Fruit fly (Drosophila melanogaster): Measurements from ENCODE around the gene Gr28b.

Gene Gr28b

dm6 chr2L:7411947-7412621, 50.0 kb downstream of the Gr28b start, which contains the start of gene chm (continued):
- TF ChIP-seq CG14965 (GFP tag; optimal IDR thresholded peaks at IDR 0.05; ENCODE audit: borderline replicate concordance) (no peak), Taf1 (GFP tag; IDR thresholded peaks at IDR 0.05) (no peak), eyg (GFP tag; optimal IDR thresholded peaks at IDR 0.05) (no peak), CG32767 (GFP tag; IDR thresholded peaks at IDR 0.05) (no peak), Side (GFP tag; optimal IDR thresholded peaks at IDR 0.05) (peak; percentile 11), CG9437 (GFP tag; optimal IDR thresholded peaks at IDR 0.05) (no peak), CG7271 (tag; optimal IDR thresholded peaks at IDR 0.05) (no peak), CG11560 (tag; IDR thresholded peaks at IDR 0.05) (no peak), CG9727 (GFP tag; optimal IDR thresholded peaks at IDR 0.05) (no peak), CG33213 (GFP tag; optimal IDR thresholded peaks at IDR 0.05) (peak; percentile 40), CG10147 (GFP tag; optimal IDR thresholded peaks at IDR 0.05) (no peak), CG4282 (GFP tag; optimal IDR thresholded peaks at IDR 0.05) (no peak), sim (GFP tag; IDR thresholded peaks at IDR 0.05) (no peak), zen2 (GFP tag; IDR thresholded peaks at IDR 0.05; ENCODE audit: partially characterized antibody) (peak; percentile 85), BEAF-32 (GFP tag; optimal IDR thresholded peaks at IDR 0.05) (peak; percentile 89), fd102C (GFP tag; optimal IDR thresholded peaks at IDR 0.05) (no peak), row (GFP tag; IDR thresholded peaks at IDR 0.05) (peak; percentile 94), CG32772 (GFP tag; IDR thresholded peaks at IDR 0.05) (no peak), CG30020 (tag; optimal IDR thresholded peaks at IDR 0.05) (peak; percentile 55), NC2α (GFP tag; optimal IDR thresholded peaks at IDR 0.05) (no peak), Six4 (GFP tag; optimal IDR thresholded peaks at IDR 0.05) (no peak), Dip2 (GFP tag; IDR thresholded peaks at IDR 0.05) (no peak), Trl (optimal IDR thresholded peaks at IDR 0.05) (no peak), Trl (GFP tag; optimal IDR thresholded peaks at IDR 0.05) (peak; percentile 26), CG9797 (GFP tag; optimal IDR thresholded peaks at IDR 0.05) (peak; percentile 77), CG8924 (tag; optimal IDR thresholded peaks at IDR 0.05) (no peak), Doc3 (GFP tag; IDR thresholded peaks at IDR 0.05; ENCODE audit: partially characterized antibody) (peak; percentile 91), sna (GFP tag; IDR thresholded peaks at IDR 0.05; ENCODE audit: partially characterized antibody) (peak; percentile 90), vnd (GFP tag; IDR thresholded peaks at IDR 0.05; ENCODE audit: partially characterized antibody) (peak; percentile 81), B-H1 (GFP tag; IDR thresholded peaks at IDR 0.05) (no peak), wdn (GFP tag; IDR thresholded peaks at IDR 0.05) (no peak), Dll (GFP tag; IDR thresholded peaks at IDR 0.05; ENCODE audit: partially characterized antibody) (peak; percentile 88), da (GFP tag; optimal IDR thresholded peaks at IDR 0.05) (no peak), ro (GFP tag; IDR thresholded peaks at IDR 0.05) (no peak), CG8089 (GFP tag; optimal IDR thresholded peaks at IDR 0.05) (peak; percentile 1), trem (tag; optimal IDR thresholded peaks at IDR 0.05) (peak; percentile 52), CG6175 (GFP tag; IDR thresholded peaks at IDR 0.05) (no peak), z (GFP tag; IDR thresholded peaks at IDR 0.05) (no peak), CG31388 (GFP tag; optimal IDR thresholded peaks at IDR 0.05) (no peak), Oli (tag; optimal IDR thresholded peaks at IDR 0.05) (no peak), CG31441 (GFP tag; IDR thresholded peaks at IDR 0.05) (0 out of 2 replicates have a peak, but pooled peaks have one; percentile 27), CG12299 (tag; optimal IDR thresholded peaks at IDR 0.05) (no peak), MBD-R2 (GFP tag; IDR thresholded peaks at IDR 0.05) (peak; percentile 88), ewg (GFP tag; optimal IDR thresholded peaks at IDR 0.05) (no peak), CG5953 (GFP tag; IDR thresholded peaks at IDR 0.05) (no peak), tll (GFP tag; optimal IDR thresholded peaks at IDR 0.05) (no peak), bbx (GFP tag; IDR thresholded peaks at IDR 0.05; ENCODE audit: partially characterized antibody) (peak; percentile 87), Hey (tag; optimal IDR thresholded peaks at IDR 0.05) (no peak), Eip74EF (GFP tag; optimal IDR thresholded peaks at IDR 0.05) (no peak), CG16815 (GFP tag; optimal IDR thresholded peaks at IDR 0.05) (no peak)
